Worm (Caenorhabditis elegans): ENCODE measurements around the gene T25B9.9.

DNA sequence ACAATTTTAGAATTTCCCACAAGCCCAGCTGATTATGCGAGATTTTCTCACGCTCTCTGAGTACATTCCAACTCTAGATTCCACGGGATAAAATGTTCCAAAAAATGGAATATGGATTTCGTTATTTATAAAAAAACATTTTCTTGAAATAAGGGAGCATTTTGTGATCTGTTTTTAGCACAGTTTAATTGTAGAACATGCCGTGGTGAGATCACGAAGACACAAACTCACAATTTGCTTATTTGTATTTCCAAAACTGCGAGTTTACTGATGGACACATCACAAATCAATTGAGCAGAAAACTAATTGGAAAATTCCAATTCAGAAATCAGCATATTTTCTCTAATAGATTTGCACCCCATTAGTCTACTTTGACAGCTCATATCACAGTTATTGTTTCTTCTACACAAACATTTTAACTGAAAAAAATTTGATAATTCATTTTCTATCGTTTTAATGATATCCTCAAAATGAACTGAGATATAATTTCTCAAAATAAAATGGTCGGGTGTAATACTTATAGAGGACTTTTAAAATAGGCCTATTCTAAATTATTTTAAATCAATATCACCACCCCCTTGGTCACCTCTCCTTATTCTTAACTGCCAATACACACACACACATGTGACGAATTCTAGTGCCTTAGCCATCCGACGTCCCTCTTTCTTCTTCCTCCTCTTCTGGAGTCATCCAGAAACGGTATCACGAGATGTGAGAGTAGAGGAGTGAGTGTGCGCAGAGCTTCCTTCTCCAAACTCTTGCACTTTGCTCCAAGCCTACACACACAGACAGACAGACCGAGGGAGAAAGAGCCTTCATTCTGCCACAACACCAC is 51.6 kb downstream of the T25B9.9 start:
- TF ChIP-seq unc-62 (GFP tag; optimal IDR thresholded peaks at IDR 0.05 in 1 of 2) (peak in 1 of 2 experiments; percentile 99), unc-62 (tag; optimal IDR thresholded peaks at IDR 0.05) (no peak), aly-2 (tag; optimal IDR thresholded peaks at IDR 0.05) (no peak), nhr-25 (tag; optimal IDR thresholded peaks at IDR 0.05; ENCODE audit: borderline replicate concordance, insufficient read depth) (no peak), R02D3.7 (tag; optimal IDR thresholded peaks at IDR 0.05) (no peak), lin-15B (tag; optimal IDR thresholded peaks at IDR 0.05) (no peak), nhr-76 (tag; optimal IDR thresholded peaks at IDR 0.05) (no peak), lsy-2 (tag; optimal IDR thresholded peaks at IDR 0.05) (no peak), ama-1 (optimal IDR thresholded peaks at IDR 0.05) (no peak)
